Fruit fly (Drosophila melanogaster): ENCODE results near the gene ND-B18.

ND-B18 gene

DNA sequence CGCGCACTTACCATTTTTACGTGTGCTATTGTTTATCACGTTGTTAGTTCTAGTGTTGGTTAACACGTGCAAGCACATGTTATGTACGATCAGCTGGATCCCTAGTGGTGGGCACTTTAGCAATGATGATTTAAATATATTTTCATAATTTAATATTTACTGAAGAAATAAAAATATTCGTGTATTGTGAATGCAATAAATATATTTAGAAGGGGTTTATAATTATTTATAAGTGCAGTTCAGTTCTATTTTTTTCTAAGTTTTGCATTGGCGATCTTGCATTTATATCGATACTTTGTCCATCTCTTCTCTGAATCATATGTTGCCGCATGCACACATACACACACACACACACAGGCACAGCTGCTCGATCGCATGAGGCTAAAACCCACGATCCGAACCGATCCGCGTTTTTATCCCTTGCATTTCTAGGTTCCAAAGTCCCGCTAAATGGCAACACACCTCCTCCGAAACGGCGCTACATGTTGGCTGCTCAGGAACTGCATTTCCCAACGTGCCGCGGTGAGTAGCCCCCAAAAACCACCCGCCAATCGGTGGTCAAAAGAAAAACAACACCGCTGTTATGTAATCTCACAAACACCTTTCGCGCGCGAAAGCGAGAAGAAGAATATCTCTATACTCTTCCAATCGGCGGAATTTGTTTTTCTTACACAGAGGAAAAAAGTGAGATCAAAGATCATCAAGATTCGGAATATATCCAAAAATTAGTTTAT lies 22.4 kb downstream of the ND-B18 start, which contains the start of the genes CG15027 and Dbct (continued):
- TF ChIP-seq CG6163 (GFP tag; IDR thresholded peaks at IDR 0.05) (peak; percentile 69), pdm3 (GFP tag; optimal IDR thresholded peaks at IDR 0.05) (peak; percentile 66), Sox14 (GFP tag; optimal IDR thresholded peaks at IDR 0.05) (peak; percentile 35), Hr4 (GFP tag; optimal IDR thresholded peaks at IDR 0.05) (peak; percentile 46), CG8119 (GFP tag; IDR thresholded peaks at IDR 0.05) (peak; percentile 53), Lpt (GFP tag; optimal IDR thresholded peaks at IDR 0.05) (no peak), Hr38 (GFP tag; optimal IDR thresholded peaks at IDR 0.05) (no peak), CG6792 (GFP tag; optimal IDR thresholded peaks at IDR 0.05) (peak; percentile 41), CG3919 (GFP tag; optimal IDR thresholded peaks at IDR 0.05) (peak; percentile 53), topi (GFP tag; optimal IDR thresholded peaks at IDR 0.05) (peak; percentile 64), Hr39 (GFP tag; optimal IDR thresholded peaks at IDR 0.05) (peak; percentile 42), OdsH (GFP tag; optimal IDR thresholded peaks at IDR 0.05) (peak; percentile 78), Blimp-1 (GFP tag; optimal IDR thresholded peaks at IDR 0.05) (peak; percentile 10), ss (GFP tag; optimal IDR thresholded peaks at IDR 0.05) (peak; percentile 21 to 55), dsx (GFP tag; optimal IDR thresholded peaks at IDR 0.05; ENCODE audit: poor library complexity, severe bottlenecking) (peak; percentile 46), spab (GFP tag; optimal IDR thresholded peaks at IDR 0.05) (no peak), esn (GFP tag; optimal IDR thresholded peaks at IDR 0.05) (peak; percentile 70), CG11902 (GFP tag; optimal IDR thresholded peaks at IDR 0.05) (peak; percentile 26)

DNA sequence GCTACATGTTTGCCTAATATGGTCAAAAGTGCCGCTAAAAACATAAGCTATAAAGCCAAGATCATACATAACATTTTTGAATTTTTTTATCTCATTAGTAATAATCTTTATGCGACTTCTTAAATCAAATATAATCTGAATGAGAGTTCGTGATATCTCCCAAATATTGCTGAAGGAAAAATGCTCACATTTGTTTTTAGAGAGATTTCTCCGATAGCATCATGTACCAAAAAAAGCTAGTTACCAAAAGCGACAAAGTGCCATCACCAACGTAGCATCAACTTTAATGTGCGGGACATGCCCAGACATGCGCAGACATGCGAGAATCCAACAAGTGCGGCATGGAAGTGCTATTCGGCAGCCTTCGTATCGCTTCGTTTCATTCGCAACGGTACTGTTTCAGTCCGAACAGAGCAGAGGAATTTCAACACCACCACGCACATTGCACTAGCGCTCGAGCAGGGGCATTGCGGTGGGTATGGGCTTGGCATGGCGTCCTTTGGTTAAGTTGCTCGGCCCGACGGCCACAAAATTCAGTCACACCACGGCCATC lies 25.7 kb downstream of the ND-B18 start, which contains the start of gene Rab3-GEF:
Rab3-GEF (plus strand) TSS at position 537 of the 553 bp plus-strand sequence.
- TF ChIP-seq Eip78C (GFP tag) (peak; percentile 9), Met (GFP tag; optimal IDR thresholded peaks at IDR 0.05) (no peak)

DNA sequence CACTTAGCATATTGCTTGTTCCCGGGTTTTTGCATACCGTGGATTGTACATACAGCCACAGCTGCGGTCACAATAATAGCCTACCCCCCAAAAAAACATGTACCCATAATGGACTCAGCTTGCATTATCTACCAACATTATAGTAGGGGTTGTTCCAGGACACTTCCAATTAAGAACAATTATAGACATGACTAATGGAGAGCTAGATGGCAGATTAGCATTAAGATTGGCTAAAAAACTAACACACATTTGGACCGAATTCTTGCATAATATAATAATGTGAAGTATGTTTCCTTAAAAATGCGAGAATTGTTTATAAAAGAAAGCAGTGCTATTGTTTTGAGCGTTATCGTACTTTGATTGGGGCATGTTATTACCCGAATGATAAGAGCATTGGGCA lies 26.8 kb downstream of the ND-B18 start:
- TF ChIP-seq Lpt (GFP tag; optimal IDR thresholded peaks at IDR 0.05) = no peak
- peak; percentile 68 for TF ChIP-seq svp (GFP tag)
- TF ChIP-seq Hr39 (GFP tag; optimal IDR thresholded peaks at IDR 0.05) = peak; percentile 7
- TF ChIP-seq CG16779 (tag; optimal IDR thresholded peaks at IDR 0.05) = no peak
- TF ChIP-seq CG7368 (GFP tag; optimal IDR thresholded peaks at IDR 0.05) = no peak
- TF ChIP-seq CG4318 (GFP tag; optimal IDR thresholded peaks at IDR 0.05) = no peak
- peak; percentile 3 for TF ChIP-seq Met (GFP tag; optimal IDR thresholded peaks at IDR 0.05)
- no peak for TF ChIP-seq fd85E (GFP tag; optimal IDR thresholded peaks at IDR 0.05)
- TF ChIP-seq CG6792 (GFP tag; optimal IDR thresholded peaks at IDR 0.05) = no peak
- TF ChIP-seq Eip78C (GFP tag) = peak; percentile 34
- peak; percentile 4 for TF ChIP-seq lz (GFP tag; optimal IDR thresholded peaks at IDR 0.05)
- TF ChIP-seq Eip75B (GFP tag; optimal IDR thresholded peaks at IDR 0.05) = peak; percentile 8
- no peak for TF ChIP-seq Sox14 (GFP tag; optimal IDR thresholded peaks at IDR 0.05)
- no peak for TF ChIP-seq CG6854 (GFP tag; optimal IDR thresholded peaks at IDR 0.05)
- no peak for TF ChIP-seq pdm3 (GFP tag; optimal IDR thresholded peaks at IDR 0.05)
- no peak for TF ChIP-seq dac (GFP tag; optimal IDR thresholded peaks at IDR 0.05)
- no peak for TF ChIP-seq OdsH (GFP tag; optimal IDR thresholded peaks at IDR 0.05)
- no peak for TF ChIP-seq Ets96B (tag; optimal IDR thresholded peaks at IDR 0.05)
- peak; percentile 6 for TF ChIP-seq acj6 (GFP tag; optimal IDR thresholded peaks at IDR 0.05)
- TF ChIP-seq CG32006 (GFP tag; optimal IDR thresholded peaks at IDR 0.05) = peak; percentile 21
- no peak for TF ChIP-seq CG8632 (GFP tag; optimal IDR thresholded peaks at IDR 0.05)
- TF ChIP-seq topi (GFP tag; optimal IDR thresholded peaks at IDR 0.05) = peak; percentile 10
- no peak for TF ChIP-seq Hr4 (GFP tag; optimal IDR thresholded peaks at IDR 0.05)
- TF ChIP-seq CG8319 (GFP tag; optimal IDR thresholded peaks at IDR 0.05) = no peak
- no peak for TF ChIP-seq Sox102F (GFP tag; optimal IDR thresholded peaks at IDR 0.05)
- no peak for TF ChIP-seq CG6163 (GFP tag; IDR thresholded peaks at IDR 0.05)
- TF ChIP-seq CG10669 (GFP tag; optimal IDR thresholded peaks at IDR 0.05) = peak; percentile 14
- no peak for TF ChIP-seq Blimp-1 (GFP tag; optimal IDR thresholded peaks at IDR 0.05)
- TF ChIP-seq CG31627 (GFP tag; optimal IDR thresholded peaks at IDR 0.05) = peak; percentile 13

All from whole organism, prepupa.